Worm (Caenorhabditis elegans) whole organism, early embryonic: ENCODE measurements around the gene txt-10.

Experiments
- ama-1 ChIP-seq: fragments of 150-350 bp; optimal IDR thresholded peaks from 2 replicates; lab custom pipeline; 2014
- ceh-13 ChIP-seq: fragments of 200-800 bp; sonication (Bioruptor generic); optimal IDR thresholded peaks from 2 replicates; lab custom pipeline; 2018; ENCODE audit warnings: mild to moderate bottlenecking, missing genetic modification characterization, missing compliant biosample characterization
- tbx-37 ChIP-seq: fragments of 200-800 bp; sonication (Bioruptor generic); conservative IDR thresholded peaks from 2 replicates; pipeline ENCODE4 v1.3.6; 2022; ENCODE audit warnings: missing genetic modification reagents, missing genetic modification characterization, missing compliant biosample characterization

- no peak for TF ChIP-seq ama-1 (lab: Kevin White, UChicago)
- TF ChIP-seq tbx-37 (GFP tag; lab: Robert Waterston, UW): no peak
- TF ChIP-seq ceh-13 (GFP tag; lab: Kevin White, UChicago): no peak
These were observed 4.1 kb downstream of the txt-10 start, which contains the start of gene F25D1.3 for ce11 chrV:10528500-10528899.
